Worm (Caenorhabditis elegans) whole organism, L3 larva: ENCODE results near the gene clc-3.

Experiments used
- ama-1 ChIP-seq: fragments of 150-350 bp; optimal IDR thresholded peaks from 2 replicates; lab custom pipeline; 2018
- jun-1 ChIP-seq: fragments of 150-350 bp; optimal IDR thresholded peaks from 2 replicates; lab custom pipeline; 2014; ENCODE audit warnings: missing biosample characterization, missing genetic modification reagents, missing genetic modification characterization
- pqm-1 ChIP-seq: fragments of 150-350 bp; optimal IDR thresholded peaks from 2 replicates; lab custom pipeline; 2017; ENCODE audit warnings: missing biosample characterization, missing genetic modification characterization, inconsistent platforms
- snpc-4 ChIP-seq: fragments of 150-350 bp; optimal IDR thresholded peaks from 2 replicates; lab custom pipeline; 2014; ENCODE audit warnings: missing biosample characterization, missing genetic modification characterization
- unc-39 ChIP-seq: sonication (generic microtip); optimal IDR thresholded peaks from 4 replicates; lab custom pipeline; 2017; ENCODE audit warnings: missing biosample characterization, missing genetic modification characterization

DNA sequence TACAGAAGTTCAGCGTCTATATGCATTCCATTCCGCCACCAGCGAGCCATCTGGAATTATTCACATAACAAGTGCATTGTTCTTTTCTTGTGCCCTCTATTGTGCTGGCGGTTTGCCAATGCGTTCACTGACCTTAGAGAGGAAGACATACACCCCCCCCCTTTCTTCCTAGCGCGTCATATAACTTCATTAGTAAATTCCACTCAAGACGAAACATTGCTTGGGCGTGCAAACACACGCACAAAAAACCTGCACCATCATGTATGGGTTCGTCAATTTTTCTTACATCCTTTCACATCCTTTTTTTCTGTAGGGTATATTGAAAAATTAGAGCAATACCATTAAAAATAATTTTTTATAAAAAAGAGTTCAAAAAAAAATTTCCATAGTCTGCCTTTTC is 23.0 kb downstream of the clc-3 start, which contains the start of gene ZK816.1:
- TF ChIP-seq pqm-1 (tag; lab: Kevin White, UChicago) (no peak), jun-1 (tag; lab: Kevin White, UChicago) (no peak), snpc-4 (tag; lab: Kevin White, UChicago) (no peak), unc-39 (tag; lab: Kevin White, UChicago) (no peak), ama-1 (lab: Kevin White, UChicago) (no peak)
